Worm (Caenorhabditis elegans): ENCODE results near the gene ife-1.

The ife-1 gene

DNA sequence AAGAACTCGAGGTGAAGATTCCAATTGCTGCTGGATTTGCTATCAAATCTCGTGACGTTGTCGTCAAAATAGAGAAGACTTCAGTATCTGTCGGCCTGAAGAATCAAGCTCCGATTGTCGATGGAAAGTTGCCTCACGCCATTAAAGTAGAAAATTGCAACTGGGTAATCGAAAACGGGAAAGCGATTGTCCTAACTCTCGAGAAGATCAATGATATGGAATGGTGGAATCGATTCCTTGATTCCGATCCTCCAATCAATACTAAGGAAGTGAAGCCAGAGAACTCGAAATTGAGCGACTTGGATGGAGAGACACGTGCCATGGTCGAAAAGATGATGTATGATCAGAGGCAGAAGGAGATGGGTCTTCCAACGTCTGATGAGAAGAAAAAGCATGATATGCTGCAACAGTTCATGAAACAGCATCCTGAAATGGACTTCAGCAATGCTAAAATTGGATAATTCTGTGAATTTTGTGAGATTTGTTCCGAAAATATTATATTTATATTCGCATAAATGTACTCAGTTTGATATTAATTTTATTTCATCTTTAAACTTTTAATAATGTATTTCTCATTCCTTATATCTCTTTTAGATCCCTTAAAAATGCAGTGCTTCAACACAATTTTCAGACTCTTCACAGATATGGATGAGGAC lies 1.0 kb upstream of the ife-1 start, which contains the start of gene dro-1:
Gene dro-1, plus strand, starts transcription at position 606 of the 656 bp plus-strand sequence.
- TF ChIP-seq mdl-1 (tag; optimal IDR thresholded peaks at IDR 0.05) (no peak), attf-4 (tag; optimal IDR thresholded peaks at IDR 0.05) (no peak), aly-2 (tag; optimal IDR thresholded peaks at IDR 0.05) (no peak), F49E8.2 (tag; optimal IDR thresholded peaks at IDR 0.05; ENCODE audit: borderline replicate concordance) (no peak), unc-62 (GFP tag; optimal IDR thresholded peaks at IDR 0.05 in 1 of 2) (peak in 1 of 2 experiments; percentile 93), unc-62 (tag; optimal IDR thresholded peaks at IDR 0.05) (no peak), lim-7 (GFP tag; IDR thresholded peaks at IDR 0.05) (no peak)

DNA sequence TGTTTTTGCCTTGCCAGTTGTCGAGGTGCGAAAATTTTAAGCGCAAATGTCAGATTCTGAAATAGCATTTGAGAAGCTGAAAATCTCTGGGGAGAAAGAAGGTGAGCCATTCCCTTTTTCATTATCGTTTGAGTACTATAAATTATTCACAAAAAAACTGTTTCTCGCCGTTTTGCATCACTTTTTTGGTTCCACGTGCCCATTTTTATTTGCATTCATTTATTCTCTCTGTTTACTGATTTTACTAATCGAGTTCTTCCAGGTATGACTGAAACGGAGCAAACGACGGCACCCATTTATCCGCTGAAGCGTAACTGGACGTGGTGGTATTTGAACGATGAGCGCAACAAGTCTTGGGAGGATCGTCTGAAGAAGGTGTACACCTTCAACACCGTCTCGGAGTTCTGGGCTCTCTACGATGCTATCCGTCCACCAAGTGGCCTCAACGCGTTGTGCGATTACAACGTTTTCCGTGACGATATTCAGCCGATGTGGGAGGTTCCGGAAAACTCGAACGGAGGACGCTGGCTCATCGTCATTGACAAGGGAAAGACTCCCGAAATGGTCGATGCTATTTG lies 434 bp downstream of the ife-1 start:
- TF ChIP-seq Y105C5A.15 (GFP tag; IDR thresholded peaks at IDR 0.05) (peak; percentile 67; the same call in 1 of the 2 replicates), ces-1 (GFP tag; optimal IDR thresholded peaks at IDR 0.05) (no peak), ztf-7 (tag; optimal IDR thresholded peaks at IDR 0.05) (no peak), nhr-48 (tag; optimal IDR thresholded peaks at IDR 0.05) (no peak), ZK337.2 (GFP tag; IDR thresholded peaks at IDR 0.05) (no peak), jun-1 (tag; optimal IDR thresholded peaks at IDR 0.05) (no peak), snpc-1.2 (GFP tag; IDR thresholded peaks at IDR 0.05) (peak; percentile 14; the same call in 1 of the 2 replicates), lin-15B (tag; optimal IDR thresholded peaks at IDR 0.05) (no peak), gei-8 (GFP tag; optimal IDR thresholded peaks at IDR 0.05) (no peak), lir-3 (tag; optimal IDR thresholded peaks at IDR 0.05) (no peak), aha-1 (tag) (peak; percentile 61), F10B5.3 (tag; optimal IDR thresholded peaks at IDR 0.05) (no peak), egl-27 (tag; optimal IDR thresholded peaks at IDR 0.05) (no peak), nhr-41 (GFP tag; IDR thresholded peaks at IDR 0.05) (no peak), spr-1 (tag; optimal IDR thresholded peaks at IDR 0.05) (no peak), mes-2 (tag; optimal IDR thresholded peaks at IDR 0.05; ENCODE audit: poor library complexity, severe bottlenecking) (no peak), dmd-8 (GFP tag; IDR thresholded peaks at IDR 0.05) (0 out of 2 replicates have a peak, but pooled peaks have one; percentile 14), unc-39 (tag; optimal IDR thresholded peaks at IDR 0.05) (no peak), nhr-42 (GFP tag; IDR thresholded peaks at IDR 0.05) (no peak), daf-16 (GFP tag; optimal IDR thresholded peaks at IDR 0.05) (no peak), daf-16 (tag; optimal IDR thresholded peaks at IDR 0.05) (no peak), egl-43 (GFP tag; IDR thresholded peaks at IDR 0.05) (no peak), lin-38 (GFP tag; IDR thresholded peaks at IDR 0.05) (no peak), nhr-11 (tag; optimal IDR thresholded peaks at IDR 0.05) (no peak), F26F4.8 (GFP tag; conservative IDR thresholded peaks at IDR 0.05) (no peak), arid-1 (GFP tag; conservative IDR thresholded peaks at IDR 0.05) (no peak), dve-1 (tag; optimal IDR thresholded peaks at IDR 0.05; ENCODE audit: insufficient read depth) (no peak), lim-7 (GFP tag; IDR thresholded peaks at IDR 0.05) (no peak), nhr-28 (tag; optimal IDR thresholded peaks at IDR 0.05) (no peak), nhr-6 (tag; optimal IDR thresholded peaks at IDR 0.05) (no peak), Y48G9A.11 (GFP tag; IDR thresholded peaks at IDR 0.05) (no peak), hmg-1.1 (GFP tag; IDR thresholded peaks at IDR 0.05) (no peak), lsy-2 (tag; optimal IDR thresholded peaks at IDR 0.05) (no peak), F49E8.2 (tag; optimal IDR thresholded peaks at IDR 0.05; ENCODE audit: borderline replicate concordance) (no peak), set-16 (GFP tag; IDR thresholded peaks at IDR 0.05) (0 out of 2 replicates have a peak, but pooled peaks have one; percentile 4), daf-19 (GFP tag; conservative IDR thresholded peaks at IDR 0.05) (no peak), cey-2 (tag; optimal IDR thresholded peaks at IDR 0.05; ENCODE audit: borderline replicate concordance, insufficient read depth) (no peak)
